Worm (Caenorhabditis elegans) whole organism, L1 larva: ENCODE data around the gene nhr-135.

Experiments used
- C04F5.9 ChIP-seq: sonication (generic microtip); optimal IDR thresholded peaks from 2 replicates; lab custom pipeline; 2016; ENCODE audit warnings: missing genetic modification characterization, missing compliant biosample characterization
- C16A3.4 ChIP-seq: fragments of 150-350 bp; optimal IDR thresholded peaks from 2 replicates; lab custom pipeline; 2014; ENCODE audit warnings: missing biosample characterization, missing genetic modification characterization
- F16B12.6 ChIP-seq: fragments of 150-350 bp; optimal IDR thresholded peaks from 2 replicates; lab custom pipeline; 2014; ENCODE audit warnings: missing biosample characterization, missing genetic modification characterization
- Y116A8C.19 ChIP-seq: sonication (generic microtip); optimal IDR thresholded peaks from 2 replicates; lab custom pipeline; 2016; ENCODE audit warnings: missing compliant biosample characterization, missing genetic modification characterization, borderline replicate concordance
- alr-1 ChIP-seq: fragments of 200-800 bp; sonication (Bioruptor generic); optimal IDR thresholded peaks from 2 replicates; lab custom pipeline; 2018; ENCODE audit warnings: borderline replicate concordance, mild to moderate bottlenecking, missing genetic modification characterization, missing compliant biosample characterization
- ceh-63 ChIP-seq: fragments of 200-800 bp; sonication (Bioruptor generic); optimal IDR thresholded peaks from 2 replicates; lab custom pipeline; 2018; ENCODE audit warnings: mild to moderate bottlenecking, missing genetic modification characterization, missing compliant biosample characterization
- ceh-8 ChIP-seq: fragments of 200-800 bp; sonication (Bioruptor generic); optimal IDR thresholded peaks from 2 replicates; lab custom pipeline; 2018; ENCODE audit warnings: mild to moderate bottlenecking, missing genetic modification characterization, moderate library complexity, missing compliant biosample characterization
- ceh-82 ChIP-seq, 3 experiments: fragments of 150-350 bp in 1 of 3; sonication (generic microtip) in 2 of 3; optimal IDR thresholded peaks; 2 replicates each; lab custom pipeline; 2014 to 2017; ENCODE audit warnings: missing biosample characterization in 3 of 3, missing genetic modification characterization in 3 of 3
- ceh-90 ChIP-seq: sonication (generic microtip); optimal IDR thresholded peaks from 2 replicates; lab custom pipeline; 2016; ENCODE audit warnings: missing genetic modification characterization, missing compliant biosample characterization
- ces-1 ChIP-seq: fragments of 150-350 bp; optimal IDR thresholded peaks from 2 replicates; lab custom pipeline; 2014; ENCODE audit warnings: missing biosample characterization, missing genetic modification reagents, missing genetic modification characterization
- dsc-1 ChIP-seq: sonication (generic microtip); optimal IDR thresholded peaks from 2 replicates; lab custom pipeline; 2016; ENCODE audit warnings: mild to moderate bottlenecking, missing genetic modification characterization, missing compliant biosample characterization
- efl-3 ChIP-seq: fragments of 200-800 bp; sonication (Bioruptor generic); optimal IDR thresholded peaks from 2 replicates; lab custom pipeline; 2018; ENCODE audit warnings: mild to moderate bottlenecking, missing genetic modification characterization, missing compliant biosample characterization
- elt-2 ChIP-seq: sonication (generic microtip); optimal IDR thresholded peaks from 2 replicates; lab custom pipeline; 2016; ENCODE audit warnings: missing genetic modification characterization, mild to moderate bottlenecking, inconsistent platforms, missing compliant biosample characterization, missing genetic modification reagents
- ets-5 ChIP-seq: fragments of 200-800 bp; sonication (Bioruptor generic); IDR thresholded peaks from 2 replicates; pipeline ENCODE4 v1.3.6; 2022; ENCODE audit warnings: missing genetic modification characterization, missing compliant biosample characterization
- fkh-10 ChIP-seq: sonication (generic microtip); optimal IDR thresholded peaks from 2 replicates; lab custom pipeline; 2017; ENCODE audit warnings: missing biosample characterization, missing genetic modification reagents, missing genetic modification characterization
- fkh-8 ChIP-seq: sonication (generic microtip); optimal IDR thresholded peaks from 2 replicates; lab custom pipeline; 2016; ENCODE audit warnings: mild to moderate bottlenecking, missing genetic modification characterization, missing compliant biosample characterization
- fos-1 ChIP-seq: fragments of 150-350 bp; optimal IDR thresholded peaks from 2 replicates; lab custom pipeline; 2014; ENCODE audit warnings: missing biosample characterization, missing genetic modification characterization
- hlh-17 ChIP-seq: fragments of 200-800 bp; sonication (Bioruptor generic); optimal IDR thresholded peaks from 2 replicates; lab custom pipeline; 2018; ENCODE audit warnings: missing genetic modification characterization, mild to moderate bottlenecking, missing compliant biosample characterization, moderate library complexity, borderline replicate concordance
- hlh-4 ChIP-seq: sonication (generic microtip); optimal IDR thresholded peaks from 2 replicates; lab custom pipeline; 2016; ENCODE audit warnings: mild to moderate bottlenecking, missing genetic modification characterization, missing compliant biosample characterization
- irx-1 ChIP-seq: sonication (generic microtip); optimal IDR thresholded peaks from 2 replicates; lab custom pipeline; 2016; ENCODE audit warnings: missing genetic modification characterization, missing compliant biosample characterization
- isw-1 ChIP-seq: fragments of 200-800 bp; sonication (Bioruptor generic); IDR thresholded peaks from 2 replicates; pipeline ENCODE4 v1.3.6; 2022; ENCODE audit warnings: missing genetic modification characterization, missing compliant biosample characterization
- lin-15B ChIP-seq: fragments of 150-350 bp; sonication (generic microtip); optimal IDR thresholded peaks from 3 replicates; lab custom pipeline; 2014; ENCODE audit warnings: missing biosample characterization, missing genetic modification characterization
- lin-39 ChIP-seq: fragments of 150-350 bp; optimal IDR thresholded peaks from 2 replicates; lab custom pipeline; 2014; ENCODE audit warnings: missing biosample characterization, missing genetic modification reagents, missing genetic modification characterization
- lir-3 ChIP-seq: sonication (generic microtip); optimal IDR thresholded peaks from 2 replicates; lab custom pipeline; 2016; ENCODE audit warnings: mild to moderate bottlenecking, missing genetic modification characterization, moderate library complexity, missing compliant biosample characterization; ENCODE audit not compliant: poor library complexity
- lsy-2 ChIP-seq, 2 experiments: fragments of 150-350 bp; optimal IDR thresholded peaks; 2 replicates each; lab custom pipeline; 2014; ENCODE audit warnings: missing biosample characterization in 2 of 2, missing genetic modification characterization in 2 of 2
- mab-9 ChIP-seq: fragments of 200-800 bp; sonication (Bioruptor generic); IDR thresholded peaks from 2 replicates; pipeline ENCODE4 v1.3.6; 2022; ENCODE audit warnings: missing genetic modification reagents, missing genetic modification characterization, missing compliant biosample characterization
- mef-2 ChIP-seq: fragments of 150-350 bp; optimal IDR thresholded peaks from 2 replicates; lab custom pipeline; 2014; ENCODE audit warnings: missing biosample characterization, missing genetic modification characterization
- nhr-11 ChIP-seq: fragments of 150-350 bp; optimal IDR thresholded peaks from 2 replicates; lab custom pipeline; 2014; ENCODE audit warnings: missing biosample characterization, missing genetic modification characterization
- nhr-20 ChIP-seq: sonication (generic microtip); optimal IDR thresholded peaks from 2 replicates; lab custom pipeline; 2016; ENCODE audit warnings: mild to moderate bottlenecking, missing genetic modification characterization, missing compliant biosample characterization
- nhr-237 ChIP-seq: fragments of 150-350 bp; optimal IDR thresholded peaks from 2 replicates; lab custom pipeline; 2014; ENCODE audit warnings: missing biosample characterization, missing genetic modification characterization
- nhr-28 ChIP-seq: fragments of 150-350 bp; optimal IDR thresholded peaks from 2 replicates; lab custom pipeline; 2014; ENCODE audit warnings: missing biosample characterization, missing genetic modification characterization
- nhr-71 ChIP-seq: sonication (generic microtip); optimal IDR thresholded peaks from 2 replicates; lab custom pipeline; 2016; ENCODE audit warnings: mild to moderate bottlenecking, missing genetic modification characterization, moderate library complexity, missing compliant biosample characterization
- nhr-76 ChIP-seq: sonication (generic microtip); optimal IDR thresholded peaks from 2 replicates; lab custom pipeline; 2017; ENCODE audit warnings: missing biosample characterization, missing genetic modification characterization
- nhr-77 ChIP-seq: fragments of 150-350 bp; optimal IDR thresholded peaks from 2 replicates; lab custom pipeline; 2014; ENCODE audit warnings: missing biosample characterization, missing genetic modification characterization
- nhr-84 ChIP-seq: sonication (generic microtip); optimal IDR thresholded peaks from 2 replicates; lab custom pipeline; 2017; ENCODE audit warnings: missing biosample characterization, missing genetic modification characterization
- nhr-85 ChIP-seq: sonication (generic microtip); peaks from one replicate; lab custom pipeline; 2016; ENCODE audit warnings: missing genetic modification characterization, inconsistent platforms, missing compliant biosample characterization
- pag-3 ChIP-seq: sonication (generic microtip); optimal IDR thresholded peaks from 2 replicates; lab custom pipeline; 2017; ENCODE audit warnings: missing genetic modification characterization, mild to moderate bottlenecking, missing compliant biosample characterization, antibody characterized with exemption, borderline replicate concordance; ENCODE audit not compliant: insufficient read depth
- pqm-1 ChIP-seq: sonication (generic microtip); optimal IDR thresholded peaks from 3 replicates; lab custom pipeline; 2017; ENCODE audit warnings: missing biosample characterization, missing genetic modification characterization
- skn-1 ChIP-seq: fragments of 150-350 bp; optimal IDR thresholded peaks from 2 replicates; lab custom pipeline; 2014; ENCODE audit warnings: missing biosample characterization, missing genetic modification characterization
- snpc-4 ChIP-seq: fragments of 150-350 bp; optimal IDR thresholded peaks from 2 replicates; lab custom pipeline; 2014; ENCODE audit warnings: missing biosample characterization, missing genetic modification characterization
- snu-23 ChIP-seq: sonication (generic microtip); optimal IDR thresholded peaks from 2 replicates; lab custom pipeline; 2016; ENCODE audit warnings: missing genetic modification characterization, missing compliant biosample characterization
- sup-37 ChIP-seq: fragments of 200-800 bp; sonication (Bioruptor generic); optimal IDR thresholded peaks from 2 replicates; lab custom pipeline; 2018; ENCODE audit warnings: mild to moderate bottlenecking, missing genetic modification characterization, missing compliant biosample characterization
- swsn-7 ChIP-seq: sonication (generic microtip); optimal IDR thresholded peaks from 2 replicates; lab custom pipeline; 2016; ENCODE audit warnings: missing genetic modification characterization, missing compliant biosample characterization
- tbx-2 ChIP-seq: sonication (generic microtip); optimal IDR thresholded peaks from 2 replicates; lab custom pipeline; 2016; ENCODE audit warnings: missing genetic modification characterization, missing compliant biosample characterization
- tlp-1 ChIP-seq: fragments of 150-350 bp; optimal IDR thresholded peaks from 2 replicates; lab custom pipeline; 2014; ENCODE audit warnings: missing biosample characterization, missing genetic modification characterization
- unc-130 ChIP-seq: fragments of 150-350 bp; optimal IDR thresholded peaks from 2 replicates; lab custom pipeline; 2017; ENCODE audit warnings: missing biosample characterization, missing genetic modification characterization, inconsistent platforms
- unc-62 ChIP-seq: fragments of 150-350 bp; optimal IDR thresholded peaks from 2 replicates; lab custom pipeline; 2014; ENCODE audit warnings: missing biosample characterization, missing genetic modification reagents, missing genetic modification characterization
- unc-86 ChIP-seq: sonication (generic microtip); optimal IDR thresholded peaks from 2 replicates; lab custom pipeline; 2016; ENCODE audit warnings: missing genetic modification characterization, missing compliant biosample characterization
- unc-98 ChIP-seq: fragments of 200-800 bp; sonication (Bioruptor generic); IDR thresholded peaks from 2 replicates; pipeline ENCODE4 v1.3.6; 2022; ENCODE audit warnings: missing genetic modification characterization, missing compliant biosample characterization
- vab-15 ChIP-seq: sonication (generic microtip); optimal IDR thresholded peaks from 2 replicates; lab custom pipeline; 2017; ENCODE audit warnings: missing genotype, mild to moderate bottlenecking, missing genetic modification characterization, missing compliant biosample characterization
- zag-1 ChIP-seq: fragments of 150-350 bp; optimal IDR thresholded peaks from 2 replicates; lab custom pipeline; 2014; ENCODE audit warnings: missing biosample characterization, missing genetic modification characterization
- zip-4 ChIP-seq: fragments of 200-800 bp; sonication (Bioruptor generic); optimal IDR thresholded peaks from 2 replicates; lab custom pipeline; 2018; ENCODE audit warnings: mild to moderate bottlenecking, missing genetic modification characterization, moderate library complexity, missing compliant biosample characterization
- ztf-4 ChIP-seq: fragments of 150-350 bp; optimal IDR thresholded peaks from 2 replicates; lab custom pipeline; 2014; ENCODE audit warnings: missing biosample characterization, missing genetic modification characterization

Gene nhr-135

ce11 chrV:7084612-7085139 lies 8.9 kb downstream of the nhr-135 start, which contains the start of gene mys-1 (continued):
- TF ChIP-seq vab-15 (tag; lab: Kevin White, UChicago) (no peak), C16A3.4 (tag; lab: Kevin White, UChicago) (peak; percentile 32), nhr-77 (tag; lab: Kevin White, UChicago) (no peak), snpc-4 (tag; lab: Kevin White, UChicago) (peak; percentile 17), nhr-20 (tag; lab: Kevin White, UChicago) (peak; percentile 83), pqm-1 (tag; lab: Kevin White, UChicago) (no peak), hlh-4 (no peak), nhr-84 (no peak), fkh-8 (peak; percentile 52), sup-37 (no peak), ztf-4 (tag; lab: Kevin White, UChicago) (no peak), alr-1 (no peak), Y116A8C.19 (tag; lab: Kevin White, UChicago) (peak; percentile 38), mab-9 (GFP tag; lab: Robert Waterston, UW) (no peak), fkh-10 (GFP tag; lab: Kevin White, UChicago) (no peak), snu-23 (GFP tag; lab: Kevin White, UChicago) (peak; percentile 62), swsn-7 (tag; lab: Kevin White, UChicago) (peak; percentile 69), elt-2 (no peak), zag-1 (no peak), ceh-90 (tag; lab: Kevin White, UChicago) (peak; percentile 89), unc-86 (tag; lab: Kevin White, UChicago) (peak; percentile 59), nhr-71 (tag; lab: Kevin White, UChicago) (peak; percentile 83), pag-3 (tag; lab: Kevin White, UChicago) (no peak), nhr-237 (no peak), F16B12.6 (tag; lab: Kevin White, UChicago) (peak; percentile 7), isw-1 (GFP tag; lab: Robert Waterston, UW) (peak; percentile 35; the same call in 1 of the 2 replicates), unc-130 (no peak), unc-98 (peak; percentile 46; the same call in 1 of the 2 replicates), tlp-1 (tag; lab: Kevin White, UChicago) (no peak), nhr-11 (tag; lab: Kevin White, UChicago) (no peak), lir-3 (peak; percentile 89), nhr-76 (no peak), lin-15B (tag; lab: Kevin White, UChicago) (peak; percentile 43), C04F5.9 (tag; lab: Kevin White, UChicago) (peak; percentile 39), lin-39 (peak; percentile 29), ces-1 (GFP tag; lab: Kevin White, UChicago) (no peak), lsy-2 (tag; optimal IDR thresholded peaks at IDR 0.05; lab: Kevin White, UChicago) (peak; percentile 48 to 54), unc-62 (GFP tag; lab: Kevin White, UChicago) (no peak), nhr-28 (tag; lab: Kevin White, UChicago) (no peak), irx-1 (tag; lab: Kevin White, UChicago) (peak; percentile 76), nhr-85 (peak; percentile 88), fos-1 (tag; lab: Kevin White, UChicago) (no peak), ceh-63 (GFP tag; lab: Kevin White, UChicago) (no peak), tbx-2 (peak; percentile 84), dsc-1 (tag; lab: Kevin White, UChicago) (peak; percentile 72), ceh-8 (GFP tag; lab: Kevin White, UChicago) (peak; percentile 36), zip-4 (GFP tag; lab: Kevin White, UChicago) (no peak), ceh-82 (tag; optimal IDR thresholded peaks at IDR 0.05; lab: Kevin White, UChicago) (peak; percentile 31 to 41 (median 35)), efl-3 (no peak), ets-5 (no peak), skn-1 (tag; lab: Kevin White, UChicago) (peak; percentile 47), hlh-17 (no peak), mef-2 (no peak)
